Fruit fly (Drosophila melanogaster): ENCODE data around the gene CG10663.
A peak's percentile ranks its signal among the peaks of the same experiment; 100 is the strongest.

Gene CG10663

dm6 chr3L:12505990-12506389 is 21.2 kb upstream of the CG10663 start:
- TF ChIP-seq CG6163 (GFP tag; IDR thresholded peaks at IDR 0.05) (no peak), svp (GFP tag) (no peak), eg (GFP tag; IDR thresholded peaks at IDR 0.05) (no peak), Ets21C (GFP tag; optimal IDR thresholded peaks at IDR 0.05) (no peak), CG8119 (GFP tag; IDR thresholded peaks at IDR 0.05) (no peak), CG6792 (GFP tag; optimal IDR thresholded peaks at IDR 0.05) (no peak), acj6 (GFP tag; optimal IDR thresholded peaks at IDR 0.05) (no peak), CG9139 (GFP tag; optimal IDR thresholded peaks at IDR 0.05) (no peak), Met (GFP tag; optimal IDR thresholded peaks at IDR 0.05) (no peak), Sox15 (GFP tag; optimal IDR thresholded peaks at IDR 0.05) (no peak), CG31627 (GFP tag; optimal IDR thresholded peaks at IDR 0.05) (no peak)

dm6 chr3L:12503865-12504650 is 19.2 kb upstream of the CG10663 start, which contains the start of the genes CG10646 and vih:
CG10646 (minus strand) TSS chr3L:12503894.
vih (plus strand) TSS chr3L:12504292.
- TF ChIP-seq cyc (GFP tag; optimal IDR thresholded peaks at IDR 0.05) (peak; percentile 54), Eip93F (GFP tag; optimal IDR thresholded peaks at IDR 0.05) (peak; percentile 52), CG6792 (GFP tag; optimal IDR thresholded peaks at IDR 0.05) (peak; percentile 21), CG3032 (tag; optimal IDR thresholded peaks at IDR 0.05) (peak; percentile 21), CG10631 (GFP tag; optimal IDR thresholded peaks at IDR 0.05) (no peak), CG3919 (GFP tag; optimal IDR thresholded peaks at IDR 0.05) (peak; percentile 54), CG11294 (GFP tag; IDR thresholded peaks at IDR 0.05) (no peak), CG6163 (GFP tag; IDR thresholded peaks at IDR 0.05) (0 out of 3 replicates have a peak, but pooled peaks have one; percentile 18), CG1621 (tag; optimal IDR thresholded peaks at IDR 0.05) (peak; percentile 11), Hr39 (GFP tag; optimal IDR thresholded peaks at IDR 0.05) (no peak), pdm3 (GFP tag; optimal IDR thresholded peaks at IDR 0.05) (no peak), Ets96B (tag; optimal IDR thresholded peaks at IDR 0.05) (peak; percentile 4), fkh (GFP tag; optimal IDR thresholded peaks at IDR 0.05) (peak; percentile 45), CG15336 (GFP tag; IDR thresholded peaks at IDR 0.05) (0 out of 2 replicates have a peak, but pooled peaks have one; percentile 35), CG31627 (GFP tag; optimal IDR thresholded peaks at IDR 0.05) (peak; percentile 31), CG32006 (GFP tag; optimal IDR thresholded peaks at IDR 0.05) (no peak), CG11762 (GFP tag; optimal IDR thresholded peaks at IDR 0.05; ENCODE audit: insufficient read depth) (peak; percentile 8), fd59A (GFP tag; optimal IDR thresholded peaks at IDR 0.05) (no peak), CG8119 (GFP tag; IDR thresholded peaks at IDR 0.05) (peak; percentile 32; the same call in 1 of the 3 replicates), Eip78C (GFP tag) (no peak), esn (GFP tag; optimal IDR thresholded peaks at IDR 0.05) (peak; percentile 54), CG34406 (GFP tag; optimal IDR thresholded peaks at IDR 0.05) (peak; percentile 19)

- no peak for TF ChIP-seq fd59A (GFP tag; optimal IDR thresholded peaks at IDR 0.05)
- TF ChIP-seq cyc (GFP tag; optimal IDR thresholded peaks at IDR 0.05), result peak; percentile 43
- TF ChIP-seq CG1621 (tag; optimal IDR thresholded peaks at IDR 0.05), result peak; percentile 44
- TF ChIP-seq CG8119 (GFP tag; IDR thresholded peaks at IDR 0.05), result no peak
- TF ChIP-seq esn (GFP tag; optimal IDR thresholded peaks at IDR 0.05), result peak; percentile 74
- no peak for TF ChIP-seq CG6276 (GFP tag; optimal IDR thresholded peaks at IDR 0.05)
- TF ChIP-seq Ets96B (tag; optimal IDR thresholded peaks at IDR 0.05), result peak; percentile 26
- no peak for TF ChIP-seq CG8319 (GFP tag; optimal IDR thresholded peaks at IDR 0.05)
- peak; percentile 40 for TF ChIP-seq CG31627 (GFP tag; optimal IDR thresholded peaks at IDR 0.05)
- no peak for TF ChIP-seq Sox15 (GFP tag; optimal IDR thresholded peaks at IDR 0.05)
- TF ChIP-seq Sox14 (GFP tag; optimal IDR thresholded peaks at IDR 0.05), result peak; percentile 81
- peak; percentile 68 for TF ChIP-seq Eip75B (GFP tag; optimal IDR thresholded peaks at IDR 0.05)
- no peak for TF ChIP-seq Met (GFP tag; optimal IDR thresholded peaks at IDR 0.05)
- TF ChIP-seq OdsH (GFP tag; optimal IDR thresholded peaks at IDR 0.05), result peak; percentile 23
- TF ChIP-seq CG7368 (GFP tag; optimal IDR thresholded peaks at IDR 0.05), result no peak
- TF ChIP-seq vri (GFP tag; optimal IDR thresholded peaks at IDR 0.05), result peak; percentile 59
- peak; percentile 1 for TF ChIP-seq CG6792 (GFP tag; optimal IDR thresholded peaks at IDR 0.05)
- peak; percentile 13 for TF ChIP-seq dsx (GFP tag; optimal IDR thresholded peaks at IDR 0.05; ENCODE audit: poor library complexity, severe bottlenecking)
- no peak for TF ChIP-seq eg (GFP tag; IDR thresholded peaks at IDR 0.05)
- peak; percentile 38 for TF ChIP-seq CG3919 (GFP tag; optimal IDR thresholded peaks at IDR 0.05)
- TF ChIP-seq salr (GFP tag; optimal IDR thresholded peaks at IDR 0.05), result no peak
- no peak for TF ChIP-seq CG11294 (GFP tag; IDR thresholded peaks at IDR 0.05)
- TF ChIP-seq CG9139 (GFP tag; optimal IDR thresholded peaks at IDR 0.05), result no peak
- no peak for TF ChIP-seq net (GFP tag; optimal IDR thresholded peaks at IDR 0.05)
- TF ChIP-seq lz (GFP tag; optimal IDR thresholded peaks at IDR 0.05), result peak; percentile 49
- peak; percentile 33 for TF ChIP-seq CG6854 (GFP tag; optimal IDR thresholded peaks at IDR 0.05)
- TF ChIP-seq Hr39 (GFP tag; optimal IDR thresholded peaks at IDR 0.05), result no peak
- TF ChIP-seq CG32006 (GFP tag; optimal IDR thresholded peaks at IDR 0.05), result no peak
- TF ChIP-seq pdm3 (GFP tag; optimal IDR thresholded peaks at IDR 0.05), result no peak
- TF ChIP-seq Eip93F (GFP tag; optimal IDR thresholded peaks at IDR 0.05), result peak; percentile 36
- no peak for TF ChIP-seq Ets21C (GFP tag; optimal IDR thresholded peaks at IDR 0.05)
- TF ChIP-seq Eip78C (GFP tag), result peak; percentile 88
- peak; percentile 59 for TF ChIP-seq topi (GFP tag; optimal IDR thresholded peaks at IDR 0.05)
- peak; percentile 41 for TF ChIP-seq achi (GFP tag; optimal IDR thresholded peaks at IDR 0.05)
These were observed 16.4 kb upstream of the CG10663 start, which contains the start of the genes CG10638 and CG10681 for dm6 chr3L:12501249-12501648. CG10638 (minus strand) TSS chr3L:12501311. CG10681 (plus strand) TSS chr3L:12501513.
